Worm (Caenorhabditis elegans): ENCODE results near the gene srg-3.

The srg-3 gene

ce11 chrIII:6260115-6260514 lies 10.1 kb downstream of the srg-3 start, which contains the start of gene srg-2:
TSS of gene srg-2 (minus strand) at chrIII:6260215.
- TF ChIP-seq gei-8 (GFP tag; optimal IDR thresholded peaks at IDR 0.05) (no peak), lin-39 (tag; optimal IDR thresholded peaks at IDR 0.05) (no peak), unc-62 (GFP tag; optimal IDR thresholded peaks at IDR 0.05 in 1 of 2) (no peak), unc-62 (tag; optimal IDR thresholded peaks at IDR 0.05) (no peak), dmd-6 (GFP tag; IDR thresholded peaks at IDR 0.05) (no peak), dmd-9 (GFP tag; IDR thresholded peaks at IDR 0.05) (no peak), Y5F2A.4 (GFP tag; optimal IDR thresholded peaks at IDR 0.05) (no peak), attf-4 (tag; optimal IDR thresholded peaks at IDR 0.05) (no peak), D1046.2 (GFP tag; IDR thresholded peaks at IDR 0.05) (no peak)

DNA sequence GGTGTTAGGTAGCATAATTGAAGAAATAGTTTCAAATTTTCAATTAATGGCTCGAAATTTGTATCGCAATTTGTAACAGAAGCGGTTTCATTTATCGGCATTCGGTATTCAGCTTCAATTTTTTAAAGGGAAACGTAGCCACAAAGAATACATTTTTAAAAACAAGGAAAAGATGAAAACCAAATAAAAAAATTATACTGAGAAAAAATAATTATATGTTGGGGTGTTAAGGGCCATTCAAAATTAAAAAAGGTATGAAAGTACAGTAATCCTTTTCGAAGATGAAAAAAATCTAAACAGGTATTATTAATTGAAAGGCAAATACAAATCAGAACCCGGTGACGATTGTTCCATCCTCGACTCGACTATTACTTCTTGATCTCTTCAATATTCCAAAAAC lies 11.9 kb downstream of the srg-3 start, which contains the start of gene srg-1:
srg-1 (minus strand) TSS at position 101 of the 400 bp plus-strand sequence.
- TF ChIP-seq nhr-41 (GFP tag; IDR thresholded peaks at IDR 0.05) (no peak), pqm-1 (tag; optimal IDR thresholded peaks at IDR 0.05) (no peak), mdl-1 (tag; optimal IDR thresholded peaks at IDR 0.05) (no peak), ZK337.2 (GFP tag; IDR thresholded peaks at IDR 0.05) (no peak), spr-3 (GFP tag; optimal IDR thresholded peaks at IDR 0.05) (no peak), nhr-237 (tag; optimal IDR thresholded peaks at IDR 0.05) (no peak), nhr-6 (tag; optimal IDR thresholded peaks at IDR 0.05) (no peak), T20F7.1 (GFP tag; optimal IDR thresholded peaks at IDR 0.05) (no peak), nhr-11 (tag; optimal IDR thresholded peaks at IDR 0.05) (no peak), lin-39 (tag; optimal IDR thresholded peaks at IDR 0.05) (no peak), Y5F2A.4 (GFP tag; optimal IDR thresholded peaks at IDR 0.05) (no peak)

ce11 chrIII:6256675-6257074 lies 13.5 kb downstream of the srg-3 start, which contains the start of gene srg-9:
TSS of gene srg-9 (minus strand) at chrIII:6256775.
- TF ChIP-seq nhr-41 (GFP tag; IDR thresholded peaks at IDR 0.05) (no peak), rbr-2 (tag; optimal IDR thresholded peaks at IDR 0.05) (no peak), snpc-1.2 (GFP tag; IDR thresholded peaks at IDR 0.05) (no peak), ztf-11 (tag; optimal IDR thresholded peaks at IDR 0.05) (no peak), tag-97 (GFP tag; IDR thresholded peaks at IDR 0.05) (no peak), hif-1 (tag; optimal IDR thresholded peaks at IDR 0.05) (no peak), nhr-42 (GFP tag; IDR thresholded peaks at IDR 0.05) (no peak), nhr-48 (tag; optimal IDR thresholded peaks at IDR 0.05) (no peak), R02D3.7 (tag; optimal IDR thresholded peaks at IDR 0.05) (no peak), tra-1 (GFP tag; IDR thresholded peaks at IDR 0.05) (no peak), dpl-1 (GFP tag; optimal IDR thresholded peaks at IDR 0.05) (no peak), nhr-77 (tag; optimal IDR thresholded peaks at IDR 0.05) (no peak), attf-4 (tag; optimal IDR thresholded peaks at IDR 0.05) (no peak), T26A8.4 (GFP tag; IDR thresholded peaks at IDR 0.05) (no peak), D1046.2 (GFP tag; IDR thresholded peaks at IDR 0.05) (no peak), zip-11 (GFP tag; IDR thresholded peaks at IDR 0.05) (no peak)

- no peak for TF ChIP-seq mes-2 (tag; optimal IDR thresholded peaks at IDR 0.05; ENCODE audit: poor library complexity, severe bottlenecking)
- TF ChIP-seq attf-4 (tag; optimal IDR thresholded peaks at IDR 0.05) = no peak
- TF ChIP-seq egl-27 (tag; optimal IDR thresholded peaks at IDR 0.05) = no peak
- TF ChIP-seq ceh-20 (GFP tag; IDR thresholded peaks at IDR 0.05) = no peak
- no peak for TF ChIP-seq hif-1 (tag; optimal IDR thresholded peaks at IDR 0.05)
- TF ChIP-seq zip-11 (GFP tag; IDR thresholded peaks at IDR 0.05) = no peak
- TF ChIP-seq F10B5.3 (tag; optimal IDR thresholded peaks at IDR 0.05) = no peak
- no peak for TF ChIP-seq snpc-4 (tag; optimal IDR thresholded peaks at IDR 0.05)
- TF ChIP-seq hlh-11 (tag; optimal IDR thresholded peaks at IDR 0.05) = no peak
- TF ChIP-seq lin-29 (GFP tag; IDR thresholded peaks at IDR 0.05) = no peak
- no peak for TF ChIP-seq F49E8.2 (tag; optimal IDR thresholded peaks at IDR 0.05; ENCODE audit: borderline replicate concordance)
- TF ChIP-seq ceh-28 (tag; optimal IDR thresholded peaks at IDR 0.05) = no peak
- no peak for TF ChIP-seq sdz-12 (GFP tag; optimal IDR thresholded peaks at IDR 0.05)
- no peak for TF ChIP-seq hmg-1.1 (GFP tag; IDR thresholded peaks at IDR 0.05)
- no peak for TF ChIP-seq mxl-2 (GFP tag; conservative IDR thresholded peaks at IDR 0.05)
These were observed 15.4 kb downstream of the srg-3 start, which contains the start of gene srg-8 for ce11 chrIII:6254737-6255136. TSS of gene srg-8 (minus strand) at chrIII:6254837.

Data from whole organism, L4 larva.